Worm (Caenorhabditis elegans) whole organism, late embryonic: Measurements from ENCODE around the gene hst-3.2.

Experiments used
- Y22D7AL.16 ChIP-seq: sonication (generic microtip); optimal IDR thresholded peaks from 2 replicates; lab custom pipeline; 2016; ENCODE audit warnings: missing genetic modification characterization, missing compliant biosample characterization
- fkh-10 ChIP-seq: fragments of 150-350 bp; optimal IDR thresholded peaks from 2 replicates; lab custom pipeline; 2014; ENCODE audit warnings: missing biosample characterization, missing genetic modification reagents, missing genetic modification characterization
- hlh-15 ChIP-seq: sonication (generic microtip); optimal IDR thresholded peaks from 2 replicates; lab custom pipeline; 2016; ENCODE audit warnings: missing genetic modification characterization, missing compliant biosample characterization
- mec-3 ChIP-seq: sonication (generic microtip); optimal IDR thresholded peaks from 2 replicates; lab custom pipeline; 2016; ENCODE audit warnings: borderline replicate concordance, missing genetic modification characterization, missing compliant biosample characterization
- pag-3 ChIP-seq: sonication (generic microtip); optimal IDR thresholded peaks from 2 replicates; lab custom pipeline; 2016; ENCODE audit warnings: missing compliant biosample characterization, missing genetic modification characterization, borderline replicate concordance
- pax-1 ChIP-seq: fragments of 150-350 bp; optimal IDR thresholded peaks from 2 replicates; lab custom pipeline; 2014; ENCODE audit warnings: missing biosample characterization, missing genetic modification characterization
- unc-55 ChIP-seq: sonication (generic microtip); optimal IDR thresholded peaks from 2 replicates; lab custom pipeline; 2017; ENCODE audit warnings: missing biosample characterization, missing genetic modification reagents, missing genetic modification characterization
- unc-86 ChIP-seq: sonication (generic microtip); optimal IDR thresholded peaks from 2 replicates; lab custom pipeline; 2016; ENCODE audit warnings: missing genetic modification characterization, missing compliant biosample characterization

DNA sequence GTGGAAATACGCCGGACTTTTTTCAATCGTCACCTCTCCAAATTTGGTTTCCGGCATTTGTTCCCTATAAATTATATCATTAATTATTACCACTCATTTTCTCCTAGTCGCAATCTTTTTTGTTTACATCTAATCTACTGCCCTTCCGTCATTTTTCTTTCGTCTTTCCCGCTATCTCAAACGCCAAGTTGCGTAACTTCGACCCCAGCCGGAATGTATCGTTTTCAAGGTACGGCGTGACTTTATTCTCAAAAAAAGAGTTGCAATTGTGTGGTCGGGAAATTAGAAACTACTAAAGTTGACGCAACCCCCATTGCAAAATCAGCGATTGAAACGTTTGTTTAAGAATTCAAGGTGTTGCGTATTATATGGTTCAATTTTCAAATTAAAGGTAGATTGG is 4.3 kb downstream of the hst-3.2 start:
- TF ChIP-seq unc-86 (no peak), pax-1 (tag; lab: Kevin White, UChicago) (no peak), mec-3 (tag; lab: Kevin White, UChicago) (no peak), hlh-15 (tag; lab: Kevin White, UChicago) (no peak), unc-55 (GFP tag; lab: Kevin White, UChicago) (no peak), Y22D7AL.16 (tag; lab: Kevin White, UChicago) (no peak), pag-3 (tag; lab: Kevin White, UChicago) (no peak), fkh-10 (GFP tag; lab: Kevin White, UChicago) (no peak)
